Fruit fly (Drosophila melanogaster) whole organism, prepupa: Measurements from ENCODE around the gene CG13896.

ENCODE experiments used
- CG1621 ChIP-seq: fragments of 200-800 bp; sonication (Bioruptor generic); optimal IDR thresholded peaks from 3 replicates; lab custom pipeline; 2018; ENCODE audit warnings: missing biosample characterization, mild to moderate bottlenecking, missing genetic modification characterization
- Ets96B ChIP-seq: fragments of 200-800 bp; optimal IDR thresholded peaks from 2 replicates; lab custom pipeline; 2019; ENCODE audit warnings: missing biosample characterization, mild to moderate bottlenecking, missing genetic modification characterization, moderate library complexity
- Hr38 ChIP-seq: sonication (Bioruptor generic); optimal IDR thresholded peaks from 2 replicates; lab custom pipeline; 2016; ENCODE audit warnings: missing biosample characterization, missing genetic modification characterization
- Hr39 ChIP-seq: fragments of 200-800 bp; sonication (Bioruptor generic); optimal IDR thresholded peaks from 2 replicates; lab custom pipeline; 2016; ENCODE audit warnings: missing biosample characterization, missing genetic modification characterization
- OdsH ChIP-seq: fragments of 200-800 bp; sonication (Bioruptor generic); optimal IDR thresholded peaks from 3 replicates; lab custom pipeline; 2016; ENCODE audit warnings: missing biosample characterization, missing genetic modification characterization
- acj6 ChIP-seq: fragments of 200-800 bp; sonication (Bioruptor generic); optimal IDR thresholded peaks from 3 replicates; lab custom pipeline; 2016; ENCODE audit warnings: missing biosample characterization, missing genetic modification characterization
- eg ChIP-seq: fragments of 200-800 bp; sonication (Bioruptor generic); IDR thresholded peaks from 3 replicates; pipeline ENCODE4 v1.3.6; 2022; ENCODE audit warnings: missing biosample characterization, missing genetic modification characterization

DNA sequence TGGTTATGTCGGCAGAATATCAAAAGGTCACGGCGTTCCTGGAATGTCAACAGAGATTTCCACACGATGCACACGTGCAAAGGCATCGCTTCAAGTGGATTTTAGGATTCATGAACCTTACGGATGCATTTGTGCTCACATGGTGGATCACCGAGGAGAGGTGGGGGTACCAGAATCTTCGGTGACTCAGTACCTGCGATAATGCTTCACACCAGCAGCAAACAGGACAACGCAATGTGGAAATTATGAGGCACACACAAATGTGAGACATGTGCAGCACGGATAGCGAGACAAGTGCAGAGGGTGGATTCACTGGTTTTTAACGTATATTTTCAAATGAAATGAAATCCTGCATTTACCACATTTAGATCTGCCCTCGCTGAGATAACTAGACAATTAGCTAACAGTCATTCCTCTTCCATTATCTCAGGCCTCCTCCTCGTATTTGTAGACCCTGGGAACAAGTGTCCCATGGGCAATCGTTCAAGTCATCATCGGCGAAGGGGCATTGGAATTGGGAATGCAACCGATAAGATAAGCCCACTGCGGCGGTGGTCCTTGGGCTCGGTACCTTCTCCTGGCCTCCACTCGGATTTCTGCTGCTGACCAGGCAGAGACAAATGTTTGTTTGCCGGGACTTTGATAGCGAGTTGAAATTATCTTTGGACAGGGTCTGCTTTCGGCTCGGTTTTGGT is 15.0 kb upstream of the CG13896 start:
- TF ChIP-seq Hr39 (GFP tag; lab: Kevin White, UChicago) (no peak), OdsH (GFP tag; lab: Kevin White, UChicago) (no peak), eg (GFP tag; lab: Robert Waterston, UW) (no peak), Hr38 (no peak), CG1621 (tag; lab: Kevin White, UChicago) (no peak), acj6 (GFP tag; lab: Kevin White, UChicago) (no peak), Ets96B (no peak)
